Worm (Caenorhabditis elegans): ENCODE results near the gene xbx-9.

xbx-9 gene

DNA sequence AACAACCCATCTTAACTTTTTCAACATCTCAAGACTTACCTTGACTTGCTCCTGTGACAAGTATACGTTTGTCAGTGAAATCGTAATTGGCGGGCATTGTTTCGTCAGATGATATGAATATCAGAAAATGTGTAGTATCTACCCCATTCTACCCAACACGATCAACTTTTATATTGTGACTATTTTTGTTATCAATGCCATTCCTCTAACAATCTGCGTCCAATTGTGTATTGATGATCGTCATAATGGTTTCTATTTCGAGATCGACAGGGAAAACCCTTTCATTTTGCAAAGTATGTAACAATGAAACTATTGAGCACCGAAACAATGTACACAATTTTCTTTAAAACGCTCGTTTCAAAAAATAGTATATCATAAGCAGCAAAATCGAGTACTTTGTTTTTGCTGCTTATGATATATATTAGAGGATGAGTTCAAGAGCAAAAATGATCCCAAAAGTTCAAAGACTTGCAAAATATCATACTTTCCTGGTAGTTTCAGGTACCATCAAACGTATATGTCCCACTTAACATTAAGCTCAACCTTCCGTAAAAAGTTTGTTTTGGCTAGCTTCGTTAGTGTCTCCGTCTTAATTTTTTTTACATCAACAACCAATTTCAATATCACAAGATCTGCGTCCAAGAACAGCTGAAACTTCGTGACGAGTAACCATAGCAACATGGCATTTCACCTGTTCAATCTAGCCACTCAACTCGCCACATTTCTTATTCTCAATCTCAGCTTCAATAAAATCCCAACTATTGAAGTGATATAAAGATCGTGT, at the start of gene xbx-9, which contains the start of gene dhs-21:
TSS of gene xbx-9 (plus strand) at position 734 of the 784 bp plus-strand sequence.
TSS of gene dhs-21 (minus strand) at position 181 of the 784 bp plus-strand sequence.
- TF ChIP-seq nhr-129 (tag; optimal IDR thresholded peaks at IDR 0.05) (peak; percentile 87), lsy-2 (tag; optimal IDR thresholded peaks at IDR 0.05) (no peak), sma-3 (GFP tag; optimal IDR thresholded peaks at IDR 0.05) (peak; percentile 11), mdl-1 (tag; optimal IDR thresholded peaks at IDR 0.05) (no peak), fos-1 (tag; optimal IDR thresholded peaks at IDR 0.05) (peak; percentile 59), ztf-4 (tag; optimal IDR thresholded peaks at IDR 0.05) (no peak), sma-9 (GFP tag; optimal IDR thresholded peaks at IDR 0.05) (peak; percentile 50), sma-9 (tag; optimal IDR thresholded peaks at IDR 0.05) (no peak), nhr-12 (tag; optimal IDR thresholded peaks at IDR 0.05) (no peak)

DNA sequence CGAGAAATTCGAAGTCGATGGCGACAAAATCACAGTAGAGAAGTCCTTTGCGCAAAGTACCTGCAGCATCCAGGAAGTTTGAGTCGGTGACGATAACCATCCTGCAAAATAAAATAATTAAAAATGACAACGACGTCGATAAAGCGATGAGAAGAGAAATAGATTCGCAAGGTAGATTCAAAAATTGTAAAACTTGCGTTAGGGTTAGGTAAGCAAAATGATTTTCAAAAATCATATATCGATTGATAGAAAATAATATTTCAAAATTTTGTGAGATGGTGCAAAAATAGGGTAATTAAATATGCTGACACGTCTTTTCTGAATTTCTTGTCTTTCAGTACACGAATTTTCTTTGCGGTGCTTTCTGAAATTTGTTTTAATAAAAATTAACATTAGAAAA, 38.8 kb upstream of the xbx-9 start, which contains the start of gene parn-1:
TSS of gene parn-1 (minus strand) at position 101 of the 400 bp plus-strand sequence.
- TF ChIP-seq sma-3 (GFP tag; optimal IDR thresholded peaks at IDR 0.05), result no peak
- TF ChIP-seq unc-62 (GFP tag; optimal IDR thresholded peaks at IDR 0.05), result no peak
- TF ChIP-seq nhr-12 (tag; optimal IDR thresholded peaks at IDR 0.05), result no peak

DNA sequence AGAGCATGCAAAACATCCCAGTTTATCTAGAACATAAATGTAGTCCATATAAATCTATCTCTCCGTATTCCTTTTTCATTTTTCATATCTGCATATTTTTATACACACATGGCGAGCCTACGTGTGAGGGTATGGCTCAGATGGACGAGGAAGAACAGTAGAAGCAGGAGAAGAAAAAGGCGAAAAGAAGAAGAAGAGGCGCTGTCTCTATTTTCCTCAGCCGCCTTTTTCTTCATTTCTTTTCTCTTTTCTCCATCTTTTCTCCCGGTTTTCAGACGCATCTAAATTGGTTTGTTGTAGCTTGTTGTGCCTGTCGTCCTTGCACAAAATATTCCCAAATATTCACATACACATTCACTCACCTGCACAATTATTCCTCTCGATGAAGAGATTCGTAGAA, 38.0 kb upstream of the xbx-9 start, which contains the start of gene K10C8.4:
TSS of gene K10C8.4 (plus strand) at position 301 of the 400 bp plus-strand sequence.
- TF ChIP-seq snpc-4 (tag; optimal IDR thresholded peaks at IDR 0.05) (no peak), ama-1 (optimal IDR thresholded peaks at IDR 0.05) (no peak), nhr-10 (tag; optimal IDR thresholded peaks at IDR 0.05) (no peak), gmeb-1 (tag; optimal IDR thresholded peaks at IDR 0.05) (no peak), nhr-25 (tag; optimal IDR thresholded peaks at IDR 0.05) (no peak), unc-55 (GFP tag; optimal IDR thresholded peaks at IDR 0.05) (peak; percentile 5), blmp-1 (tag; optimal IDR thresholded peaks at IDR 0.05; ENCODE audit: insufficient read depth) (no peak), C34F6.9 (tag; optimal IDR thresholded peaks at IDR 0.05) (peak; percentile 15)

DNA sequence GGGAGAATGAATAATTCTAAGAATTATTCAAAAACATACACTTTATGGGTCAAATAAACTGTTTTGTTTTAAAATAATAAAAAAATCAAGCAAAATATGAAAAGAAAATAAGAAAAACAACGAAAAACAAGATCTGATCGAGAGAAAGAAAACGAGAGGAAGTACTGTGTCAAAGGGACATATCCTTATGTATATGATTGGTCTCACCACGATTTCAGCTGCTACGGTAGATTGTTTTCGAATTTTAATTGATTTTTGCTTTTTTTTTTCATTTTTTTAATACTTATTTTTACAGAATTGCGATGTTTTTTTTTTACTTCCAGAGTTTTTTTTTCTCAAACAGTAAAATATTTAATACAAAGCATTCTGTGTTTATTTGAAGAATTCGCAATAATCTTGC, 37.2 kb upstream of the xbx-9 start:
- TF ChIP-seq R02D3.7 (tag; optimal IDR thresholded peaks at IDR 0.05), result no peak
- no peak for TF ChIP-seq nhr-10 (tag; optimal IDR thresholded peaks at IDR 0.05)
- no peak for TF ChIP-seq mdl-1 (tag; optimal IDR thresholded peaks at IDR 0.05)

DNA sequence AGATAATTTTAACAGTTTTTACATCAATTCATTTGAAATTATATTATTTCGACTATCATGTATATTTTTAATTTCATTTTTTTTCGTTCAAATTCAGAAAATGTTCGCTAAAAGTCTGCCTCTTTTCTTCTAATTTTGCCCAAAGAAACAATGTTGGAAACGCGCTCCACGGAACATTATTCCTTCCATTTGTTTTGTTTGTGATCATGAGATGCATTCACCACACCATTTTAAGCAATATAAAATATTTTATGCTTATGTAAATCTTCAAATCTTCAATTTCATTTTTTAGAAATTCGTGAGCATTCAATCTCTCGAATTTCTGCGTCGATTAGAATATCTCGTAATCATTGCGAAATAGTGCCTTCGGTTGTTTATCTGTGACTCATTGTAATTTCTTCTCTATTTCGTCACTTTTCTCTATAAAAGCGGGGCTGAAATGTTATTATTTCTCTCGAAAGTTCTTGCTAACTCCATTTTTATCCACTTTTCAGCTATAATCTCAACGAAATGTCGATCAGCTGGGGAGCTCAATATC, 36.6 kb upstream of the xbx-9 start, which contains the start of gene istr-1:
TSS of gene istr-1 (plus strand) at position 495 of the 538 bp plus-strand sequence.
- TF ChIP-seq mbf-1 (tag; optimal IDR thresholded peaks at IDR 0.05) (no peak), sma-3 (GFP tag; optimal IDR thresholded peaks at IDR 0.05) (no peak), snpc-4 (tag; optimal IDR thresholded peaks at IDR 0.05) (no peak), crh-2 (tag; optimal IDR thresholded peaks at IDR 0.05) (no peak), lin-13 (GFP tag; optimal IDR thresholded peaks at IDR 0.05) (no peak), alr-1 (tag; optimal IDR thresholded peaks at IDR 0.05) (no peak), nhr-23 (tag; optimal IDR thresholded peaks at IDR 0.05) (no peak), nhr-11 (tag; optimal IDR thresholded peaks at IDR 0.05) (no peak), lin-39 (tag; optimal IDR thresholded peaks at IDR 0.05) (no peak), zag-1 (tag; optimal IDR thresholded peaks at IDR 0.05) (no peak), R02D3.7 (tag; optimal IDR thresholded peaks at IDR 0.05) (no peak), lin-11 (tag; optimal IDR thresholded peaks at IDR 0.05) (no peak), C34F6.9 (tag; optimal IDR thresholded peaks at IDR 0.05) (peak; percentile 66), nhr-6 (tag; optimal IDR thresholded peaks at IDR 0.05) (no peak), nhr-12 (tag; optimal IDR thresholded peaks at IDR 0.05) (no peak), nhr-21 (tag; optimal IDR thresholded peaks at IDR 0.05) (no peak), dmd-4 (tag; optimal IDR thresholded peaks at IDR 0.05) (no peak), egl-27 (tag; optimal IDR thresholded peaks at IDR 0.05) (no peak), lsy-2 (tag; optimal IDR thresholded peaks at IDR 0.05) (no peak), ceh-16 (tag; optimal IDR thresholded peaks at IDR 0.05) (no peak), nhr-237 (tag; optimal IDR thresholded peaks at IDR 0.05) (no peak), skn-1 (tag; optimal IDR thresholded peaks at IDR 0.05) (peak; percentile 11), F13H6.1 (tag; optimal IDR thresholded peaks at IDR 0.05) (no peak), nhr-25 (tag; optimal IDR thresholded peaks at IDR 0.05) (no peak), peb-1 (tag; optimal IDR thresholded peaks at IDR 0.05) (no peak), ztf-1 (GFP tag; conservative IDR thresholded peaks at IDR 0.05) (no peak), ztf-4 (tag; optimal IDR thresholded peaks at IDR 0.05) (no peak), sem-4 (tag; optimal IDR thresholded peaks at IDR 0.05) (no peak), elt-1 (tag; optimal IDR thresholded peaks at IDR 0.05) (no peak), ama-1 (optimal IDR thresholded peaks at IDR 0.05) (no peak), elt-3 (tag; optimal IDR thresholded peaks at IDR 0.05) (no peak), unc-55 (GFP tag; optimal IDR thresholded peaks at IDR 0.05) (peak; percentile 34), unc-62 (GFP tag; optimal IDR thresholded peaks at IDR 0.05) (no peak), fos-1 (tag; optimal IDR thresholded peaks at IDR 0.05) (peak; percentile 12), ztf-11 (tag; optimal IDR thresholded peaks at IDR 0.05) (no peak), nhr-129 (tag; optimal IDR thresholded peaks at IDR 0.05) (peak; percentile 33)
